Worm (Caenorhabditis elegans): Measurements from ENCODE around the gene F45F2.11.

DNA sequence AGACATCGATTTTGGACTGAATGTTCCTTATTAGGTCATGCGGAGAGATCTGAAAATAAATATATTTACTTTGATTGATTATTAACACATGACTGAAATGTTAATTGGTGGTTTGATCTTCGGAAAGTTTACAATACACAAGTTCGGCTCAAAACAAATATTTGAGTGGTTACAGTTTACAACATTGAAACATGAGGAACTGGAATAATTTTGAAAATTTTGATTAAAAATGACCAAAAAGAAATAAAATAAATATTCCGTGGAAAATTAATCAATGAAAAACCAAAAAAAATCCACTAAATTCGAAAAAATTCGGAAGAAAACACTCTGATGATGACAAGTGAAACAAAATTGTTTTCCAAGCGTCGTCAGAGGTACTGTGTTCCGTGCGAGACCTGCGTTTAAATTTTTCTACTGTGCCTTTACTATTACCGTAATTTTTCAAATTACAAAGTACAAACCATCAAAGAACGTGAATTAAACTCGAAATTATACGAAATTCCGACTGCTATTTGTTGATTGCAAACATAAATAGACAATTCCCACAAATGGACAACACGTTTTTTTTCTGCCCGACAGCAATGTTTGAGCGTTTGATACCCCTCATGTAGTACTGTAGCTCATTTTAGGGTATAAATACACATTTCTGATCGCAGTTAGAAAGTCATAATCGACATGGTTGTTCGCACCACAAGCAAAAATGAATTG lies at the start of gene F45F2.11, which contains the start of gene otpl-7:
- no peak for TF ChIP-seq nhr-10 (tag; optimal IDR thresholded peaks at IDR 0.05)
- no peak for TF ChIP-seq unc-62 (GFP tag; optimal IDR thresholded peaks at IDR 0.05)
- TF ChIP-seq nhr-25 (tag; optimal IDR thresholded peaks at IDR 0.05) = no peak
